Worm (Caenorhabditis elegans): ENCODE results near the gene C07G1.15.

DNA sequence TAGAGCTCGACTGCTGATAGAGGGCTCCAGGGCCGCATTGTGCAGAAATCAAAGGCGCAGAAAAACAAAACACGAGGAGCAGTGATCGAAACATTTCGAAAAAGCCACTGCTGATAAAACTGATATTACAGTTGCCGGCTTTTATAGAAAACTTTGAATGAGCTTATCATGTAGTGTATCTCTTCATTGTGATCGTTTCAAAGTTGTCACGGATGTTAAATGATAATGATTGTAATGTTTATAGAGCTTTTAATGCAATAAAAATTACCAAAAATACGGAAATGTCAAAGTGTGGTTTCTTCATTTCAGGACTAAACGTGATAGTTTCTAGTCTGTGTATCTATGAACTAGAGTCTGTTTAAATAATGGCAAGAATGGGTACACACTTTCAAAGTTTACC, 1.1 kb upstream of the C07G1.15 start, which contains the start of gene clec-52:
- TF ChIP-seq mdl-1 (tag; optimal IDR thresholded peaks at IDR 0.05) (no peak), saeg-2 (GFP tag; IDR thresholded peaks at IDR 0.05) (no peak), lin-15B (tag; optimal IDR thresholded peaks at IDR 0.05) (no peak), F49E8.2 (tag; optimal IDR thresholded peaks at IDR 0.05; ENCODE audit: borderline replicate concordance) (no peak), unc-39 (tag; optimal IDR thresholded peaks at IDR 0.05) (no peak), fos-1 (tag; optimal IDR thresholded peaks at IDR 0.05) (no peak), unc-130 (GFP tag; optimal IDR thresholded peaks at IDR 0.05) (no peak), ama-1 (optimal IDR thresholded peaks at IDR 0.05) (no peak), lin-13 (GFP tag; optimal IDR thresholded peaks at IDR 0.05) (no peak), sdz-12 (GFP tag; optimal IDR thresholded peaks at IDR 0.05) (no peak), nhr-41 (GFP tag; IDR thresholded peaks at IDR 0.05) (no peak)

Data from whole organism, L4 larva.